Fruit fly (Drosophila melanogaster): ENCODE results near the gene Hibch.

Gene Hibch

DNA sequence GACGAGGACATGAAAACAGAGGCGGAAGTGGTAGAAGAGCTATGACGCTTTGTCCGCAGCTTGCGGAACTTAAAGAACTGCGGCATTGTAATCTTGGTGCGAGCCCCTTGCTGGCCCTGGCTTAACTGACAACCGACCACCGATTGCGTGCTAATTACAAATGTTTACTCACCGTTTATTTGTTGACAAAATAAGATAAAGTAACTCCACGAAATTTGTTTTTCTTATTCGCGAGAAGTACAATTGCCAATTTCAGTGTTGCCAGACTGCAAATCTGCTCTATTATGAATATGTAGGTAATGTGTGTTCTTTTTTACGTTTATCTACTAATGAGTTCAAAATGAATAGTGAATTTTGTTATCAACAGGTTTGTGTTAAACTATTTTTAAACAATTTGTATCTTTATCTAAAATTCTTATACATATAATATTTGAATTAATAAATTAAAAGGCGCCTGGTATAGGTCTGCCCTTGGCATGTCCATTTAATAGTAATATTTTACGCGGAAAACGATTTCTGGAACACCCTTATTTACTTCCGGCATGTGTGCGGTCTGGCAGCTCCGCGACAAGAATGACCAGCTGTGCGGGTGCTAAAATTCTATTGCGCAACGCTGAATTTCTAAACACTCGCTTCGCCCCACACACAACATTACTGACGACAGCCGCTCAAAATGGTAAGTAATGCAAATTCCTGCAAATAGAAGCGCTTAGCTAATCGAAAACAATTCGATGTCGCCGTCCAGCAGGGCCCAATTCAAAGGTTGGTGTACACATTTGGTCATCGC lies at the start of gene Hibch, which contains the start of gene Atg4b (continued):
- TF ChIP-seq Doc3 (GFP tag; IDR thresholded peaks at IDR 0.05; ENCODE audit: partially characterized antibody) (no peak), psq (GFP tag; optimal IDR thresholded peaks at IDR 0.05) (peak; percentile 20), Hand (GFP tag; optimal IDR thresholded peaks at IDR 0.05) (peak; percentile 57), cato (GFP tag; optimal IDR thresholded peaks at IDR 0.05; ENCODE audit: borderline replicate concordance) (peak; percentile 58), CG10147 (GFP tag; optimal IDR thresholded peaks at IDR 0.05) (peak; percentile 85), CG13424 (tag; optimal IDR thresholded peaks at IDR 0.05) (peak; percentile 91), so (GFP tag; IDR thresholded peaks at IDR 0.05) (peak; percentile 74; the same call in 1 of the 3 replicates), Nf-YB (GFP tag; optimal IDR thresholded peaks at IDR 0.05) (peak; percentile 67), CG11093 (GFP tag; IDR thresholded peaks at IDR 0.05) (peak; percentile 73; the same call in 2 of the 3 replicates), Oli (tag; optimal IDR thresholded peaks at IDR 0.05) (peak; percentile 83), CG17186 (GFP tag; optimal IDR thresholded peaks at IDR 0.05) (peak; percentile 37), CG5953 (GFP tag; IDR thresholded peaks at IDR 0.05) (peak; percentile 56; the same call in 1 of the 2 replicates), CG11247 (GFP tag; IDR thresholded peaks at IDR 0.05) (peak; percentile 65), bcd (GFP tag; optimal IDR thresholded peaks at IDR 0.05) (peak; percentile 86), chn (GFP tag; optimal IDR thresholded peaks at IDR 0.05) (peak; percentile 61), CG33557 (GFP tag; optimal IDR thresholded peaks at IDR 0.05) (peak; percentile 84), CG10654 (GFP tag; optimal IDR thresholded peaks at IDR 0.05) (peak; percentile 76), odd (GFP tag; optimal IDR thresholded peaks at IDR 0.05) (peak; percentile 70), CG7987 (GFP tag; optimal IDR thresholded peaks at IDR 0.05) (peak; percentile 55), CG9817 (tag; optimal IDR thresholded peaks at IDR 0.05) (peak; percentile 90), YL-1 (GFP tag; optimal IDR thresholded peaks at IDR 0.05) (peak; percentile 94), lmd (GFP tag; IDR thresholded peaks at IDR 0.05) (peak; percentile 82), HLH4C (GFP tag; IDR thresholded peaks at IDR 0.05; ENCODE audit: partially characterized antibody) (no peak), mam (GFP tag; optimal IDR thresholded peaks at IDR 0.05) (peak; percentile 46), TFAM (GFP tag; optimal IDR thresholded peaks at IDR 0.05) (no peak), inv (GFP tag; IDR thresholded peaks at IDR 0.05; ENCODE audit: partially characterized antibody) (no peak), nmo (GFP tag; optimal IDR thresholded peaks at IDR 0.05) (peak; percentile 79), CG7556 (GFP tag; optimal IDR thresholded peaks at IDR 0.05) (peak; percentile 87), cad (GFP tag; optimal IDR thresholded peaks at IDR 0.05) (no peak), hth (optimal IDR thresholded peaks at IDR 0.05) (no peak), CG14050 (GFP tag; IDR thresholded peaks at IDR 0.05) (peak; percentile 63; the same call in 2 of the 3 replicates), NC2α (GFP tag; optimal IDR thresholded peaks at IDR 0.05) (no peak), Vsx1 (GFP tag; optimal IDR thresholded peaks at IDR 0.05) (no peak), dan (GFP tag; IDR thresholded peaks at IDR 0.05) (peak; percentile 57), sna (GFP tag; IDR thresholded peaks at IDR 0.05; ENCODE audit: partially characterized antibody) (no peak), Ets97D (GFP tag; optimal IDR thresholded peaks at IDR 0.05) (peak; percentile 8), CG6175 (GFP tag; IDR thresholded peaks at IDR 0.05) (peak; percentile 60; the same call in 2 of the 3 replicates), bab2 (GFP tag; optimal IDR thresholded peaks at IDR 0.05) (no peak), CG15601 (tag; optimal IDR thresholded peaks at IDR 0.05) (peak; percentile 79), CG7839 (tag; optimal IDR thresholded peaks at IDR 0.05) (peak; percentile 89), Bteb2 (GFP tag; optimal IDR thresholded peaks at IDR 0.05) (peak; percentile 16), CG2116 (GFP tag; optimal IDR thresholded peaks at IDR 0.05) (peak; percentile 69), ATbp (GFP tag; optimal IDR thresholded peaks at IDR 0.05) (peak; percentile 59), Hmr (GFP tag; optimal IDR thresholded peaks at IDR 0.05) (no peak), ro (GFP tag; IDR thresholded peaks at IDR 0.05) (peak; percentile 20; the same call in 1 of the 2 replicates), tna (GFP tag; IDR thresholded peaks at IDR 0.05; ENCODE audit: partially characterized antibody) (no peak), CG6254 (GFP tag; optimal IDR thresholded peaks at IDR 0.05) (peak; percentile 70), gt (GFP tag; IDR thresholded peaks at IDR 0.05) (peak; percentile 59; the same call in 1 of the 2 replicates)
